In the genomic region with DNA sequence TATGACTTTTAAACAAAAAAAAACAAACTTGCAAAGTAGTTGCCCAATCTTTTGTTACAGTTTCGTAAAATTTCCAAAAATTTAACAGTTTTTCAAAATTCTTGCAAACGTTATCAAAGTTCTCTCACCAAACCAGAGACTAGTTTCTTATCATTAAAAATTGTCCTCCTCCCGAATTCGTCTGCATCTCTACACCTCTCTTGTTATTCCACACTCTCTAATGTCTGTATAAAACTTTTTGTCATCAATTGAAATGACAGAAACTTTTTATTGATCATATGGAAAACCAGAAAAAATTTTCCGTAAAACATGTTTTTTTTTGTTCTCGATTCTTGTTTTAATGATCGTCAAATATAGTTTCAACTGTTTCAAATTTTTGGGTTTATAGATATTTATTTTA, we compare ENCODE assay signal across 1 worm cellular context.
TF ChIP-seq lines count a peak whose summit lies in the region.

No protein-coding gene starts in this region.

TF ChIP-seq in whole organism, L1 larva, 84 proteins besides CTCF, POLR2A, EP300 and RAD21 (continued from another document):
- TF ChIP-seq lin-14 (GFP tag; optimal IDR thresholded peaks at IDR 0.05; lab: Kevin White, UChicago) (no peak), fkh-4 (tag; optimal IDR thresholded peaks at IDR 0.05; lab: Kevin White, UChicago; ENCODE audit: borderline replicate concordance) (no peak), swsn-7 (tag; optimal IDR thresholded peaks at IDR 0.05; lab: Kevin White, UChicago) (no peak), fkh-10 (GFP tag; optimal IDR thresholded peaks at IDR 0.05; lab: Kevin White, UChicago) (no peak), nhr-11 (tag; optimal IDR thresholded peaks at IDR 0.05; lab: Kevin White, UChicago) (no peak), unc-130 (tag; optimal IDR thresholded peaks at IDR 0.05; lab: Kevin White, UChicago) (no peak), F16B12.6 (tag; optimal IDR thresholded peaks at IDR 0.05; lab: Kevin White, UChicago) (no peak), Y116A8C.19 (tag; optimal IDR thresholded peaks at IDR 0.05; lab: Kevin White, UChicago; ENCODE audit: borderline replicate concordance) (no peak), lin-35 (GFP tag; optimal IDR thresholded peaks at IDR 0.05; lab: Kevin White, UChicago) (peak in 1 of 2 experiments; percentile 55), zip-4 (GFP tag; optimal IDR thresholded peaks at IDR 0.05; lab: Kevin White, UChicago) (no peak), pqm-1 (tag; optimal IDR thresholded peaks at IDR 0.05; lab: Kevin White, UChicago) (peak; percentile 56), unc-62 (GFP tag; optimal IDR thresholded peaks at IDR 0.05; lab: Kevin White, UChicago) (no peak), snu-23 (GFP tag; optimal IDR thresholded peaks at IDR 0.05; lab: Kevin White, UChicago) (peak; percentile 33), C04F5.9 (tag; optimal IDR thresholded peaks at IDR 0.05; lab: Kevin White, UChicago) (no peak), vab-15 (tag; optimal IDR thresholded peaks at IDR 0.05; lab: Kevin White, UChicago) (no peak), ama-1 (optimal IDR thresholded peaks at IDR 0.05; lab: Kevin White, UChicago) (no peak), aha-1 (tag; optimal IDR thresholded peaks at IDR 0.05; lab: Kevin White, UChicago) (no peak), nhr-12 (tag; optimal IDR thresholded peaks at IDR 0.05; lab: Kevin White, UChicago) (no peak), aly-2 (tag; optimal IDR thresholded peaks at IDR 0.05; lab: Kevin White, UChicago) (no peak), pax-3 (tag; optimal IDR thresholded peaks at IDR 0.05; lab: Kevin White, UChicago) (no peak), unc-30 (tag; optimal IDR thresholded peaks at IDR 0.05; lab: Kevin White, UChicago) (no peak), skn-1 (tag; optimal IDR thresholded peaks at IDR 0.05; lab: Kevin White, UChicago) (peak; percentile 11), ceh-88 (GFP tag; IDR thresholded peaks at IDR 0.05; lab: Robert Waterston, UW) (no peak), dsc-1 (tag; optimal IDR thresholded peaks at IDR 0.05; lab: Kevin White, UChicago) (no peak), elt-2 (tag; optimal IDR thresholded peaks at IDR 0.05; lab: Kevin White, UChicago) (peak; percentile 80)
